Fruit fly (Drosophila melanogaster) whole organism, embryonic: ENCODE data around the gene CG33235.
A peak's percentile ranks its signal among the peaks of the same experiment; 100 is the strongest.

Experiments used
- Aef1 ChIP-seq: fragments of 200-800 bp; sonication (Bioruptor generic); IDR thresholded peaks from 3 replicates; pipeline ENCODE4 v1.3.6; 2022; ENCODE audit warnings: missing biosample characterization, missing genetic modification characterization
- Atf-2 ChIP-seq: fragments of 200-800 bp; sonication (Bioruptor generic); optimal IDR thresholded peaks from 2 replicates; lab custom pipeline; 2016; ENCODE audit warnings: missing biosample characterization, missing genetic modification characterization
- BEAF-32 ChIP-seq: fragments of 200-800 bp; sonication (Bioruptor generic); optimal IDR thresholded peaks from 3 replicates; lab custom pipeline; 2017; ENCODE audit warnings: missing biosample characterization, missing genetic modification characterization, mild to moderate bottlenecking, moderate library complexity, missing genetic modification reagents
- CG10431 ChIP-seq: fragments of 200-800 bp; sonication (Bioruptor generic); optimal IDR thresholded peaks from 3 replicates; lab custom pipeline; 2018; ENCODE audit warnings: missing biosample characterization, mild to moderate bottlenecking, missing genetic modification characterization
- CG10543 ChIP-seq: fragments of 200-800 bp; sonication (Bioruptor generic); optimal IDR thresholded peaks from 3 replicates; lab custom pipeline; 2017; ENCODE audit warnings: missing biosample characterization, mild to moderate bottlenecking, missing genetic modification characterization, moderate library complexity
- CG10959 ChIP-seq: fragments of 200-800 bp; sonication (Bioruptor generic); IDR thresholded peaks from 2 replicates; pipeline ENCODE4 v1.3.6; 2022; ENCODE audit warnings: missing biosample characterization, missing genetic modification characterization
- CG11456 ChIP-seq: fragments of 200-800 bp; sonication (Bioruptor generic); IDR thresholded peaks from 3 replicates; pipeline ENCODE4 v1.3.6; 2022; ENCODE audit warnings: missing biosample characterization, missing genetic modification characterization
- CG11560 ChIP-seq: fragments of 200-800 bp; sonication (Bioruptor generic); IDR thresholded peaks from 3 replicates; pipeline ENCODE4 v1.3.6; 2022; ENCODE audit warnings: missing biosample characterization, missing genetic modification characterization
- CG1603 ChIP-seq: fragments of 200-800 bp; sonication (Bioruptor generic); optimal IDR thresholded peaks from 2 replicates; lab custom pipeline; 2019; ENCODE audit warnings: missing biosample characterization, mild to moderate bottlenecking, missing genetic modification characterization, moderate library complexity
- CG17568 ChIP-seq: fragments of 200-800 bp; sonication (Bioruptor generic); optimal IDR thresholded peaks from 2 replicates; lab custom pipeline; 2018; ENCODE audit warnings: missing biosample characterization, mild to moderate bottlenecking, missing genetic modification characterization, moderate library complexity
- CG18011 ChIP-seq: fragments of 200-800 bp; sonication (Bioruptor generic); optimal IDR thresholded peaks from 2 replicates; lab custom pipeline; 2017; ENCODE audit warnings: missing biosample characterization, missing genetic modification characterization, mild to moderate bottlenecking, moderate library complexity, missing genotype
- CG2202 ChIP-seq: fragments of 200-800 bp; sonication (Bioruptor generic); optimal IDR thresholded peaks from 2 replicates; lab custom pipeline; 2018; ENCODE audit warnings: missing biosample characterization, mild to moderate bottlenecking, missing genetic modification characterization
- CG33213 ChIP-seq: fragments of 200-800 bp; sonication (Bioruptor generic); optimal IDR thresholded peaks from 3 replicates; lab custom pipeline; 2016; ENCODE audit warnings: missing biosample characterization, missing genetic modification characterization
- CG33557 ChIP-seq: fragments of 200-800 bp; sonication (Bioruptor generic); optimal IDR thresholded peaks from 2 replicates; lab custom pipeline; 2019; ENCODE audit warnings: missing biosample characterization, mild to moderate bottlenecking, missing genetic modification characterization, moderate library complexity
- CG4424 ChIP-seq: fragments of 200-800 bp; sonication (Bioruptor generic); optimal IDR thresholded peaks from 3 replicates; lab custom pipeline; 2016; ENCODE audit warnings: missing biosample characterization, missing genetic modification characterization
- CG4707 ChIP-seq: fragments of 200-800 bp; sonication (Bioruptor generic); optimal IDR thresholded peaks from 2 replicates; lab custom pipeline; 2018; ENCODE audit warnings: missing biosample characterization, mild to moderate bottlenecking, missing genetic modification characterization, moderate library complexity
- CG8089 ChIP-seq: fragments of 200-800 bp; sonication (Bioruptor generic); optimal IDR thresholded peaks from 3 replicates; lab custom pipeline; 2016; ENCODE audit warnings: missing biosample characterization, missing genetic modification characterization
- CG8478 ChIP-seq: fragments of >200 bp; optimal IDR thresholded peaks from 2 replicates; lab custom pipeline; 2018
- Dp ChIP-seq: fragments of 200-800 bp; sonication (Bioruptor generic); optimal IDR thresholded peaks from 2 replicates; lab custom pipeline; 2018; ENCODE audit warnings: missing biosample characterization, mild to moderate bottlenecking, missing genetic modification characterization, moderate library complexity
- ERR ChIP-seq: fragments of 200-800 bp; sonication (Bioruptor generic); optimal IDR thresholded peaks from 2 replicates; lab custom pipeline; 2016; ENCODE audit warnings: missing biosample characterization, missing genetic modification characterization
- HLH3B ChIP-seq: fragments of 200-800 bp; sonication (Bioruptor generic); IDR thresholded peaks from 2 replicates; pipeline ENCODE4 v1.3.6; 2022; ENCODE audit warnings: missing biosample characterization, missing genetic modification characterization
- HLHmδ ChIP-seq: fragments of 200-800 bp; sonication (Bioruptor generic); optimal IDR thresholded peaks from 2 replicates; lab custom pipeline; 2018; ENCODE audit warnings: missing biosample characterization, mild to moderate bottlenecking, missing genetic modification characterization, moderate library complexity
- HmgD ChIP-seq: fragments of 200-800 bp; sonication (Bioruptor generic); optimal IDR thresholded peaks from 3 replicates; lab custom pipeline; 2016; ENCODE audit warnings: missing biosample characterization, missing genetic modification characterization
- HmgZ ChIP-seq: fragments of 200-800 bp; sonication (Bioruptor generic); optimal IDR thresholded peaks from 2 replicates; lab custom pipeline; 2018; ENCODE audit warnings: missing biosample characterization, mild to moderate bottlenecking, missing genetic modification characterization
- NK7.1 ChIP-seq: fragments of 200-800 bp; sonication (Bioruptor generic); optimal IDR thresholded peaks from 3 replicates; lab custom pipeline; 2016; ENCODE audit warnings: missing biosample characterization, missing genetic modification characterization
- Poxn ChIP-seq: fragments of 200-800 bp; sonication (Bioruptor generic); IDR thresholded peaks from 2 replicates; pipeline ENCODE4 v1.3.6; 2022; ENCODE audit warnings: missing biosample characterization, missing genetic modification characterization
- Sin3A ChIP-seq: fragments of >200 bp; optimal IDR thresholded peaks from 2 replicates; lab custom pipeline; 2018
- Xrp1 ChIP-seq: fragments of 200-800 bp; sonication (Bioruptor generic); IDR thresholded peaks from 2 replicates; pipeline ENCODE4 v1.3.6; 2022; ENCODE audit warnings: missing biosample characterization, missing genetic modification characterization
- ase ChIP-seq: fragments of 200-800 bp; sonication (Bioruptor generic); IDR thresholded peaks from 3 replicates; pipeline ENCODE4 v1.3.6; 2022; ENCODE audit warnings: missing biosample characterization, missing genetic modification characterization
- cad ChIP-seq: fragments of >200 bp; optimal IDR thresholded peaks from 2 replicates; lab custom pipeline; 2017; ENCODE audit warnings: missing biosample characterization, missing genetic modification characterization
- cato ChIP-seq: fragments of 200-800 bp; sonication (Bioruptor generic); optimal IDR thresholded peaks from 2 replicates; lab custom pipeline; 2016; ENCODE audit warnings: missing biosample characterization, missing genetic modification characterization, borderline replicate concordance
- chinmo ChIP-seq: fragments of 200-800 bp; sonication (Bioruptor generic); IDR thresholded peaks from 4 replicates; pipeline ENCODE4 v1.3.6; 2022; ENCODE audit warnings: missing biosample characterization, missing genetic modification characterization; ENCODE audit not compliant: partially characterized antibody
- chn ChIP-seq: fragments of 200-800 bp; sonication (Bioruptor generic); optimal IDR thresholded peaks from 2 replicates; lab custom pipeline; 2016; ENCODE audit warnings: missing biosample characterization, missing genetic modification characterization
- crp ChIP-seq, 2 experiments: fragments of 200-800 bp; sonication (Bioruptor generic); optimal IDR thresholded peaks; 2 replicates in 1 of 2; 3 replicates in 1 of 2; lab custom pipeline; 2017; ENCODE audit warnings: missing biosample characterization in 2 of 2, missing genetic modification characterization in 2 of 2, mild to moderate bottlenecking in 1 of 2, moderate library complexity in 1 of 2
- cwo ChIP-seq: fragments of 200-800 bp; sonication (Bioruptor generic); optimal IDR thresholded peaks from 3 replicates; lab custom pipeline; 2017; ENCODE audit warnings: missing biosample characterization, missing genetic modification characterization, mild to moderate bottlenecking, moderate library complexity, missing genetic modification reagents
- dan ChIP-seq: fragments of 200-800 bp; sonication (Bioruptor generic); IDR thresholded peaks from 2 replicates; pipeline ENCODE4 v1.3.6; 2022; ENCODE audit warnings: missing biosample characterization, missing genetic modification characterization
- danr ChIP-seq: fragments of 200-800 bp; sonication (Bioruptor generic); IDR thresholded peaks from 2 replicates; pipeline ENCODE4 v1.3.6; 2022; ENCODE audit warnings: missing biosample characterization, missing genetic modification characterization
- dati ChIP-seq: fragments of 200-800 bp; sonication (Bioruptor generic); IDR thresholded peaks from 2 replicates; pipeline ENCODE4 v1.3.6; 2022; ENCODE audit warnings: missing biosample characterization, missing genetic modification characterization
- disco-r ChIP-seq: fragments of 200-800 bp; sonication (Bioruptor generic); optimal IDR thresholded peaks from 2 replicates; lab custom pipeline; 2016; ENCODE audit warnings: missing biosample characterization, missing genetic modification characterization
- dysf ChIP-seq: fragments of 200-800 bp; sonication (Bioruptor generic); IDR thresholded peaks from 3 replicates; pipeline ENCODE4 v1.3.6; 2022; ENCODE audit warnings: missing biosample characterization, missing genetic modification characterization
- ewg ChIP-seq: fragments of 200-800 bp; sonication (Bioruptor generic); optimal IDR thresholded peaks from 3 replicates; lab custom pipeline; 2017; ENCODE audit warnings: mild to moderate bottlenecking, missing biosample characterization, missing genetic modification reagents, missing genetic modification characterization
- h ChIP-seq: fragments of >200 bp; optimal IDR thresholded peaks from 2 replicates; lab custom pipeline; 2017
- hb ChIP-seq: fragments of 200-800 bp; sonication (Bioruptor generic); IDR thresholded peaks from 3 replicates; pipeline ENCODE4 v1.3.6; 2022; ENCODE audit warnings: missing biosample characterization, missing genetic modification characterization; ENCODE audit not compliant: partially characterized antibody
- jigr1 ChIP-seq: fragments of 200-800 bp; sonication (Bioruptor generic); IDR thresholded peaks from 3 replicates; pipeline ENCODE4 v1.3.6; 2022; ENCODE audit warnings: missing biosample characterization, missing genetic modification characterization
- knrl ChIP-seq: fragments of 200-800 bp; sonication (Bioruptor generic); IDR thresholded peaks from 3 replicates; pipeline ENCODE4 v1.3.6; 2022; ENCODE audit warnings: missing biosample characterization, missing genetic modification characterization; ENCODE audit not compliant: partially characterized antibody
- nerfin-2 ChIP-seq: fragments of 200-800 bp; sonication (Bioruptor generic); IDR thresholded peaks from 2 replicates; pipeline ENCODE4 v1.3.6; 2022; ENCODE audit warnings: missing biosample characterization, missing genetic modification characterization; ENCODE audit not compliant: partially characterized antibody
- slbo ChIP-seq: fragments of 200-800 bp; sonication (Bioruptor generic); IDR thresholded peaks from 2 replicates; pipeline ENCODE4 v1.3.6; 2022; ENCODE audit warnings: missing biosample characterization, missing genetic modification characterization
- stc ChIP-seq: fragments of 200-800 bp; sonication (Bioruptor generic); IDR thresholded peaks from 2 replicates; pipeline ENCODE4 v1.3.6; 2022; ENCODE audit warnings: missing biosample characterization, missing genetic modification characterization
- trh ChIP-seq: fragments of 200-800 bp; sonication (Bioruptor generic); optimal IDR thresholded peaks from 2 replicates; lab custom pipeline; 2016; ENCODE audit warnings: missing biosample characterization, missing genetic modification characterization
- tup ChIP-seq: fragments of 200-800 bp; sonication (Bioruptor generic); optimal IDR thresholded peaks from 2 replicates; lab custom pipeline; 2016; ENCODE audit warnings: missing biosample characterization, mild to moderate bottlenecking, missing genetic modification characterization, moderate library complexity
- wdn ChIP-seq: fragments of 200-800 bp; sonication (Bioruptor generic); IDR thresholded peaks from 2 replicates; pipeline ENCODE4 v1.3.6; 2022; ENCODE audit warnings: missing biosample characterization, missing genetic modification characterization
- zen2 ChIP-seq: fragments of 200-800 bp; sonication (Bioruptor generic); IDR thresholded peaks from 3 replicates; pipeline ENCODE4 v1.3.6; 2022; ENCODE audit warnings: missing biosample characterization, missing genetic modification characterization; ENCODE audit not compliant: partially characterized antibody

Gene CG33235

dm6 chrX:11466757-11467156 is 24.6 kb downstream of the CG33235 start (continued):
- TF ChIP-seq chinmo (GFP tag; lab: Robert Waterston, UW) (no peak), cwo (no peak), ase (GFP tag; lab: Robert Waterston, UW) (no peak), nerfin-2 (GFP tag; lab: Robert Waterston, UW) (no peak), HLH3B (GFP tag; lab: Robert Waterston, UW) (0 out of 2 replicates have a peak, but pooled peaks have one; percentile 18), knrl (no peak), tup (GFP tag; lab: Kevin White, UChicago) (no peak), CG17568 (no peak), trh (no peak), wdn (GFP tag; lab: Robert Waterston, UW) (0 out of 2 replicates have a peak, but pooled peaks have one; percentile 32), CG18011 (GFP tag; lab: Kevin White, UChicago) (no peak), CG10431 (GFP tag; lab: Kevin White, UChicago) (no peak), CG1603 (tag; lab: Kevin White, UChicago) (peak; percentile 32), CG33557 (GFP tag; lab: Kevin White, UChicago) (no peak), ERR (GFP tag; lab: Kevin White, UChicago) (no peak), h (lab: Kevin White, UChicago) (no peak), Atf-2 (no peak), CG33213 (GFP tag; lab: Kevin White, UChicago) (no peak), crp (GFP tag; optimal IDR thresholded peaks at IDR 0.05; lab: Kevin White, UChicago) (no peak), HmgD (GFP tag; lab: Kevin White, UChicago) (no peak), CG11456 (GFP tag; lab: Robert Waterston, UW) (0 out of 3 replicates have a peak, but pooled peaks have one; percentile 13), Poxn (GFP tag; lab: Robert Waterston, UW) (no peak), Aef1 (peak; percentile 11; the same call in 1 of the 3 replicates), HLHmδ (GFP tag; lab: Kevin White, UChicago) (no peak), Dp (GFP tag; lab: Kevin White, UChicago) (no peak), NK7.1 (no peak), disco-r (no peak), jigr1 (GFP tag; lab: Robert Waterston, UW) (no peak), dysf (GFP tag; lab: Robert Waterston, UW) (peak; percentile 48; the same call in 2 of the 3 replicates), CG10543 (GFP tag; lab: Kevin White, UChicago) (no peak), CG8089 (GFP tag; lab: Kevin White, UChicago) (no peak), dati (GFP tag; lab: Robert Waterston, UW) (no peak), slbo (GFP tag; lab: Robert Waterston, UW) (peak; percentile 49), zen2 (GFP tag; lab: Robert Waterston, UW) (no peak), BEAF-32 (GFP tag; lab: Kevin White, UChicago) (no peak), ewg (GFP tag; lab: Kevin White, UChicago) (no peak), CG2202 (no peak), CG4424 (no peak), CG11560 (tag; lab: Robert Waterston, UW) (no peak), cad (GFP tag; lab: Kevin White, UChicago) (no peak), danr (GFP tag; lab: Robert Waterston, UW) (no peak), Sin3A (no peak), chn (GFP tag; lab: Kevin White, UChicago) (no peak), cato (GFP tag; lab: Kevin White, UChicago) (no peak), Xrp1 (GFP tag; lab: Robert Waterston, UW) (no peak), CG4707 (GFP tag; lab: Kevin White, UChicago) (no peak), HmgZ (tag; lab: Kevin White, UChicago) (no peak), hb (GFP tag; lab: Robert Waterston, UW) (no peak), dan (no peak), CG8478 (lab: Kevin White, UChicago) (no peak), CG10959 (GFP tag; lab: Robert Waterston, UW) (no peak), stc (GFP tag; lab: Robert Waterston, UW) (no peak)
